Worm (Caenorhabditis elegans) whole organism, L1 larva: ENCODE results near the gene gnrr-5.

ENCODE experiments used
- sptf-1 ChIP-seq: fragments of 150-350 bp; optimal IDR thresholded peaks from 2 replicates; lab custom pipeline; 2014; ENCODE audit warnings: missing biosample characterization, missing genetic modification characterization
- unc-62 ChIP-seq: fragments of 150-350 bp; optimal IDR thresholded peaks from 2 replicates; lab custom pipeline; 2014; ENCODE audit warnings: missing biosample characterization, missing genetic modification reagents, missing genetic modification characterization
- ztf-11 ChIP-seq, 2 experiments: sonication (generic microtip); optimal IDR thresholded peaks; 2 replicates each; lab custom pipeline; 2016 to 2017; ENCODE audit warnings: missing genetic modification characterization in 2 of 2, missing biosample characterization in 1 of 2, missing compliant biosample characterization in 1 of 2

DNA sequence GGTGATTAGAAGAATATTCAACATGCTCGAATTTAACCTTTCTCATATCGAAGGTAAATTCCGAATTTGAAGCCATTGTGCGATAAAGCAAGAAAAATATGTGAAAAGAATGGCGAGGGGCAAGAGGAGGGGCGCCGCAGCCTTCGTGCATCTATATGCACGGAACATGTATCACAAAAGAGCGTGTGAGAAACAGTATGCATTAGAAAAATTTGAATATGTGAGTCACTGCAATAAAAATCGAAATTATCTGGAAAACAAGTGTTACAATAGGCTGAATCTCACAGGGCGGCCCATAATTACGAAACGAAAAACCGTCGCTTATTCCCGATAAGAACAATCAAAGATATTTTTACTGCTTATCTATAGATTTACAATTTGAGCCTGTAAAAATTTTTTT lies 52.7 kb downstream of the gnrr-5 start, which contains the start of gene F13A2.5:
- TF ChIP-seq ztf-11 (tag; optimal IDR thresholded peaks at IDR 0.05; lab: Kevin White, UChicago) (no peak), sptf-1 (tag; lab: Kevin White, UChicago) (no peak), unc-62 (GFP tag; lab: Kevin White, UChicago) (no peak)
